Worm (Caenorhabditis elegans) whole organism, L1 larva: Measurements from ENCODE around the gene dhs-9.
A peak's percentile ranks its signal among the peaks of the same experiment; 100 is the strongest.

Source experiments
- C34B4.2 ChIP-seq: sonication (generic microtip); optimal IDR thresholded peaks from 2 replicates; lab custom pipeline; 2017; ENCODE audit warnings: mild to moderate bottlenecking, missing genetic modification characterization, missing compliant biosample characterization
- F16B12.6 ChIP-seq: fragments of 150-350 bp; optimal IDR thresholded peaks from 2 replicates; lab custom pipeline; 2014; ENCODE audit warnings: missing biosample characterization, missing genetic modification characterization
- aha-1 ChIP-seq: fragments of 150-350 bp; optimal IDR thresholded peaks from 2 replicates; lab custom pipeline; 2014; ENCODE audit warnings: missing biosample characterization, missing genetic modification characterization
- alr-1 ChIP-seq: fragments of 200-800 bp; sonication (Bioruptor generic); optimal IDR thresholded peaks from 2 replicates; lab custom pipeline; 2018; ENCODE audit warnings: borderline replicate concordance, mild to moderate bottlenecking, missing genetic modification characterization, missing compliant biosample characterization
- aly-2 ChIP-seq: fragments of 150-350 bp; optimal IDR thresholded peaks from 2 replicates; lab custom pipeline; 2014; ENCODE audit warnings: missing biosample characterization, missing genetic modification characterization
- blmp-1 ChIP-seq: fragments of 150-350 bp; optimal IDR thresholded peaks from 2 replicates; lab custom pipeline; 2014; ENCODE audit warnings: missing biosample characterization, missing genetic modification characterization
- ceh-63 ChIP-seq: fragments of 200-800 bp; sonication (Bioruptor generic); optimal IDR thresholded peaks from 2 replicates; lab custom pipeline; 2018; ENCODE audit warnings: mild to moderate bottlenecking, missing genetic modification characterization, missing compliant biosample characterization
- ceh-82 ChIP-seq, 3 experiments: fragments of 150-350 bp in 1 of 3; sonication (generic microtip) in 2 of 3; optimal IDR thresholded peaks; 2 replicates each; lab custom pipeline; 2014 to 2017; ENCODE audit warnings: missing biosample characterization in 3 of 3, missing genetic modification characterization in 3 of 3
- ceh-88 ChIP-seq: fragments of 200-800 bp; sonication (Bioruptor generic); IDR thresholded peaks from 2 replicates; pipeline ENCODE4 v1.3.6; 2022; ENCODE audit warnings: missing genetic modification characterization, missing compliant biosample characterization
- ceh-90 ChIP-seq: sonication (generic microtip); optimal IDR thresholded peaks from 2 replicates; lab custom pipeline; 2016; ENCODE audit warnings: missing genetic modification characterization, missing compliant biosample characterization
- dpl-1 ChIP-seq, 3 experiments: fragments of 150-350 bp in 2 of 3; sonication (generic microtip) in 1 of 3; optimal IDR thresholded peaks; 2 replicates each; lab custom pipeline; 2014 to 2017; ENCODE audit warnings: missing biosample characterization in 3 of 3, missing genetic modification characterization in 3 of 3, missing genetic modification reagents in 3 of 3
- efl-1 ChIP-seq, 4 experiments: fragments of 150-350 bp; optimal IDR thresholded peaks in 3 of 4; peaks in 1 of 4; 1 replicate in 1 of 4; 2 replicates in 3 of 4; lab custom pipeline; 2014; ENCODE audit warnings: missing biosample characterization in 2 of 4, missing genetic modification characterization in 2 of 4, missing genetic modification reagents in 2 of 4
- efl-3 ChIP-seq: fragments of 200-800 bp; sonication (Bioruptor generic); optimal IDR thresholded peaks from 2 replicates; lab custom pipeline; 2018; ENCODE audit warnings: mild to moderate bottlenecking, missing genetic modification characterization, missing compliant biosample characterization
- egl-13 ChIP-seq: sonication (generic microtip); optimal IDR thresholded peaks from 2 replicates; lab custom pipeline; 2016; ENCODE audit warnings: missing genotype, missing genetic modification reagents, missing genetic modification characterization, missing compliant biosample characterization
- elt-2 ChIP-seq: sonication (generic microtip); optimal IDR thresholded peaks from 2 replicates; lab custom pipeline; 2016; ENCODE audit warnings: missing genetic modification characterization, mild to moderate bottlenecking, inconsistent platforms, missing compliant biosample characterization, missing genetic modification reagents
- elt-3 ChIP-seq, 6 experiments: fragments of 150-350 bp in 1 of 6; sonication (generic microtip); optimal IDR thresholded peaks; 2 replicates each; lab custom pipeline; 2017 to 2018; ENCODE audit warnings: missing biosample characterization in 6 of 6, missing genetic modification characterization in 6 of 6, inconsistent platforms in 1 of 6
- ets-5 ChIP-seq: fragments of 200-800 bp; sonication (Bioruptor generic); IDR thresholded peaks from 2 replicates; pipeline ENCODE4 v1.3.6; 2022; ENCODE audit warnings: missing genetic modification characterization, missing compliant biosample characterization
- fkh-4 ChIP-seq: sonication (generic microtip); optimal IDR thresholded peaks from 2 replicates; lab custom pipeline; 2016; ENCODE audit warnings: missing compliant biosample characterization, missing genetic modification characterization, borderline replicate concordance
- hlh-17 ChIP-seq: fragments of 200-800 bp; sonication (Bioruptor generic); optimal IDR thresholded peaks from 2 replicates; lab custom pipeline; 2018; ENCODE audit warnings: missing genetic modification characterization, mild to moderate bottlenecking, missing compliant biosample characterization, moderate library complexity, borderline replicate concordance
- hpl-2 ChIP-seq: fragments of 150-350 bp; optimal IDR thresholded peaks from 2 replicates; lab custom pipeline; 2014; ENCODE audit warnings: missing biosample characterization, missing genetic modification reagents, missing genetic modification characterization
- isw-1 ChIP-seq: fragments of 200-800 bp; sonication (Bioruptor generic); IDR thresholded peaks from 2 replicates; pipeline ENCODE4 v1.3.6; 2022; ENCODE audit warnings: missing genetic modification characterization, missing compliant biosample characterization
- jun-1 ChIP-seq: fragments of 150-350 bp; optimal IDR thresholded peaks from 2 replicates; lab custom pipeline; 2014; ENCODE audit warnings: missing biosample characterization, missing genetic modification reagents, missing genetic modification characterization
- lin-13 ChIP-seq: fragments of 150-350 bp; optimal IDR thresholded peaks from 2 replicates; lab custom pipeline; 2014; ENCODE audit warnings: missing biosample characterization, missing genetic modification reagents, missing genetic modification characterization
- lin-14 ChIP-seq: fragments of 200-800 bp; sonication (Bioruptor generic); optimal IDR thresholded peaks from 2 replicates; lab custom pipeline; 2018; ENCODE audit warnings: mild to moderate bottlenecking, missing genetic modification characterization, moderate library complexity, missing compliant biosample characterization
- lin-15B ChIP-seq: fragments of 150-350 bp; sonication (generic microtip); optimal IDR thresholded peaks from 3 replicates; lab custom pipeline; 2014; ENCODE audit warnings: missing biosample characterization, missing genetic modification characterization
- lin-39 ChIP-seq: fragments of 150-350 bp; optimal IDR thresholded peaks from 2 replicates; lab custom pipeline; 2014; ENCODE audit warnings: missing biosample characterization, missing genetic modification reagents, missing genetic modification characterization
- lir-3 ChIP-seq: sonication (generic microtip); optimal IDR thresholded peaks from 2 replicates; lab custom pipeline; 2016; ENCODE audit warnings: mild to moderate bottlenecking, missing genetic modification characterization, moderate library complexity, missing compliant biosample characterization; ENCODE audit not compliant: poor library complexity
- lsy-2 ChIP-seq, 2 experiments: fragments of 150-350 bp; optimal IDR thresholded peaks; 2 replicates each; lab custom pipeline; 2014; ENCODE audit warnings: missing biosample characterization in 2 of 2, missing genetic modification characterization in 2 of 2
- mab-9 ChIP-seq: fragments of 200-800 bp; sonication (Bioruptor generic); IDR thresholded peaks from 2 replicates; pipeline ENCODE4 v1.3.6; 2022; ENCODE audit warnings: missing genetic modification reagents, missing genetic modification characterization, missing compliant biosample characterization
- mdl-1 ChIP-seq, 2 experiments: fragments of 150-350 bp; optimal IDR thresholded peaks; 2 replicates each; lab custom pipeline; 2014 to 2017; ENCODE audit warnings: missing biosample characterization in 2 of 2, missing genetic modification characterization in 2 of 2, inconsistent platforms in 1 of 2
- mef-2 ChIP-seq: fragments of 150-350 bp; optimal IDR thresholded peaks from 2 replicates; lab custom pipeline; 2014; ENCODE audit warnings: missing biosample characterization, missing genetic modification characterization
- nhr-11 ChIP-seq: fragments of 150-350 bp; optimal IDR thresholded peaks from 2 replicates; lab custom pipeline; 2014; ENCODE audit warnings: missing biosample characterization, missing genetic modification characterization
- nhr-12 ChIP-seq: sonication (generic microtip); optimal IDR thresholded peaks from 2 replicates; lab custom pipeline; 2017; ENCODE audit warnings: missing biosample characterization, missing genetic modification characterization
- nhr-20 ChIP-seq: sonication (generic microtip); optimal IDR thresholded peaks from 2 replicates; lab custom pipeline; 2016; ENCODE audit warnings: mild to moderate bottlenecking, missing genetic modification characterization, missing compliant biosample characterization
- nhr-28 ChIP-seq: fragments of 150-350 bp; optimal IDR thresholded peaks from 2 replicates; lab custom pipeline; 2014; ENCODE audit warnings: missing biosample characterization, missing genetic modification characterization
- nhr-85 ChIP-seq: sonication (generic microtip); peaks from one replicate; lab custom pipeline; 2016; ENCODE audit warnings: missing genetic modification characterization, inconsistent platforms, missing compliant biosample characterization
- nhr-90 ChIP-seq: sonication (generic microtip); optimal IDR thresholded peaks from 2 replicates; lab custom pipeline; 2016; ENCODE audit warnings: mild to moderate bottlenecking, missing genetic modification characterization, missing compliant biosample characterization; ENCODE audit not compliant: poor library complexity
- pag-3 ChIP-seq: sonication (generic microtip); optimal IDR thresholded peaks from 2 replicates; lab custom pipeline; 2017; ENCODE audit warnings: missing genetic modification characterization, mild to moderate bottlenecking, missing compliant biosample characterization, antibody characterized with exemption, borderline replicate concordance; ENCODE audit not compliant: insufficient read depth
- pqm-1 ChIP-seq: sonication (generic microtip); optimal IDR thresholded peaks from 3 replicates; lab custom pipeline; 2017; ENCODE audit warnings: missing biosample characterization, missing genetic modification characterization
- snu-23 ChIP-seq: sonication (generic microtip); optimal IDR thresholded peaks from 2 replicates; lab custom pipeline; 2016; ENCODE audit warnings: missing genetic modification characterization, missing compliant biosample characterization
- sox-4 ChIP-seq: sonication (generic microtip); optimal IDR thresholded peaks from 2 replicates; lab custom pipeline; 2016; ENCODE audit warnings: missing genetic modification characterization, missing compliant biosample characterization
- sptf-1 ChIP-seq: fragments of 150-350 bp; optimal IDR thresholded peaks from 2 replicates; lab custom pipeline; 2014; ENCODE audit warnings: missing biosample characterization, missing genetic modification characterization
- unc-130 ChIP-seq: fragments of 150-350 bp; optimal IDR thresholded peaks from 2 replicates; lab custom pipeline; 2017; ENCODE audit warnings: missing biosample characterization, missing genetic modification characterization, inconsistent platforms
- unc-30 ChIP-seq: sonication (generic microtip); optimal IDR thresholded peaks from 2 replicates; lab custom pipeline; 2017; ENCODE audit warnings: missing biosample characterization, missing genetic modification characterization
- unc-62 ChIP-seq: fragments of 150-350 bp; optimal IDR thresholded peaks from 2 replicates; lab custom pipeline; 2014; ENCODE audit warnings: missing biosample characterization, missing genetic modification reagents, missing genetic modification characterization
- unc-86 ChIP-seq: sonication (generic microtip); optimal IDR thresholded peaks from 2 replicates; lab custom pipeline; 2016; ENCODE audit warnings: missing genetic modification characterization, missing compliant biosample characterization
- vab-15 ChIP-seq: sonication (generic microtip); optimal IDR thresholded peaks from 2 replicates; lab custom pipeline; 2017; ENCODE audit warnings: missing genotype, mild to moderate bottlenecking, missing genetic modification characterization, missing compliant biosample characterization
- xbp-1 ChIP-seq: sonication (generic microtip); optimal IDR thresholded peaks from 2 replicates; lab custom pipeline; 2016; ENCODE audit warnings: missing genetic modification characterization, missing compliant biosample characterization
- ztf-4 ChIP-seq: fragments of 150-350 bp; optimal IDR thresholded peaks from 2 replicates; lab custom pipeline; 2014; ENCODE audit warnings: missing biosample characterization, missing genetic modification characterization

The dhs-9 gene

DNA sequence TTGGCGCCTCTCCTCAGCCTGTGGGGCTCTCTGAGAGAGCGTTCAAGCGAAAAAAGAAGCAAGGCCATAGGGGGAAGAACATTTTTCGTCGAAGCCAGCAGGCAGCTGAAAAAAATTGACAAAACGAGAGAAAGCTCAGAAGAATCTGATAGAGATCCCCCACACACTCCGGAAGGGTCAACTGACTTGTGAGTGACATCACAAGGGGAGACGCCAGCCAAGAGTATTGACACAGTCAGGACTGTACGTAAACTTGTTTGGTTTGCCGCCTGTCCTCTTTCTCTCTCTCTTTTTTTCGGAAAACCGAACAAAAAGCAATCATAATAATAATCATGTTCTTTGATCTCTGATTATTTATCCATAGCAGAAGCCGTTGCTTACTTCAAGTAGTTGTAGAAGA, 5.0 kb upstream of the dhs-9 start (continued):
- no peak for TF ChIP-seq aha-1 (tag; lab: Kevin White, UChicago)
- TF ChIP-seq alr-1 (tag; lab: Kevin White, UChicago) = no peak
- no peak for TF ChIP-seq nhr-90 (tag; lab: Kevin White, UChicago)
- TF ChIP-seq mdl-1 (tag; optimal IDR thresholded peaks at IDR 0.05; lab: Kevin White, UChicago) = peak in 1 of 2 experiments; percentile 25
- no peak for TF ChIP-seq fkh-4 (tag; lab: Kevin White, UChicago)
- TF ChIP-seq jun-1 = no peak
- no peak for TF ChIP-seq lir-3 (tag; lab: Kevin White, UChicago)
- TF ChIP-seq mab-9 (GFP tag; lab: Robert Waterston, UW) = no peak
- TF ChIP-seq mef-2 = no peak
- peak; percentile 37 for TF ChIP-seq blmp-1 (tag; lab: Kevin White, UChicago)
- no peak for TF ChIP-seq xbp-1 (tag; lab: Kevin White, UChicago)
- no peak for TF ChIP-seq ceh-88 (GFP tag; lab: Robert Waterston, UW)
- TF ChIP-seq lin-14 (GFP tag; lab: Kevin White, UChicago) = peak; percentile 50
- no peak for TF ChIP-seq nhr-28 (tag; lab: Kevin White, UChicago)
- no peak for TF ChIP-seq unc-130 (tag; lab: Kevin White, UChicago)
- no peak for TF ChIP-seq ceh-63 (GFP tag; lab: Kevin White, UChicago)
- no peak for TF ChIP-seq nhr-12 (tag; lab: Kevin White, UChicago)
- TF ChIP-seq C34B4.2 (tag; lab: Kevin White, UChicago) = no peak
- TF ChIP-seq dpl-1 (GFP tag; optimal IDR thresholded peaks at IDR 0.05; lab: Kevin White, UChicago) = peak in 1 of 3 experiments; percentile 5
- no peak for TF ChIP-seq egl-13 (tag; lab: Kevin White, UChicago)
- peak; percentile 27 for TF ChIP-seq nhr-20 (tag; lab: Kevin White, UChicago)
- no peak for TF ChIP-seq efl-1 (optimal IDR thresholded peaks at IDR 0.05; lab: Kevin White, UChicago)
- peak in 1 of 2 experiments; percentile 42 for TF ChIP-seq efl-1 (GFP tag; optimal IDR thresholded peaks at IDR 0.05 in 1 of 2; lab: Kevin White, UChicago)
- no peak for TF ChIP-seq aly-2 (tag; lab: Kevin White, UChicago)
- TF ChIP-seq snu-23 (GFP tag; lab: Kevin White, UChicago) = no peak
- TF ChIP-seq F16B12.6 = no peak
- TF ChIP-seq elt-2 (tag; lab: Kevin White, UChicago) = no peak
- TF ChIP-seq lin-39 (tag; lab: Kevin White, UChicago) = no peak
- no peak for TF ChIP-seq nhr-11
- no peak for TF ChIP-seq ztf-4 (tag; lab: Kevin White, UChicago)
- no peak for TF ChIP-seq pqm-1 (tag; lab: Kevin White, UChicago)
- TF ChIP-seq unc-30 (tag; lab: Kevin White, UChicago) = no peak
- no peak for TF ChIP-seq ceh-82 (tag; optimal IDR thresholded peaks at IDR 0.05; lab: Kevin White, UChicago)
- no peak for TF ChIP-seq hlh-17 (GFP tag; lab: Kevin White, UChicago)
- peak in 1 of 2 experiments; percentile 27 for TF ChIP-seq lsy-2 (tag; optimal IDR thresholded peaks at IDR 0.05; lab: Kevin White, UChicago)
- TF ChIP-seq elt-3 (tag; optimal IDR thresholded peaks at IDR 0.05; lab: Kevin White, UChicago) = peak in 1 of 6 experiments; percentile 1
- TF ChIP-seq vab-15 = no peak
- TF ChIP-seq hpl-2 (GFP tag; lab: Kevin White, UChicago) = no peak
- TF ChIP-seq unc-86 (tag; lab: Kevin White, UChicago) = no peak

DNA sequence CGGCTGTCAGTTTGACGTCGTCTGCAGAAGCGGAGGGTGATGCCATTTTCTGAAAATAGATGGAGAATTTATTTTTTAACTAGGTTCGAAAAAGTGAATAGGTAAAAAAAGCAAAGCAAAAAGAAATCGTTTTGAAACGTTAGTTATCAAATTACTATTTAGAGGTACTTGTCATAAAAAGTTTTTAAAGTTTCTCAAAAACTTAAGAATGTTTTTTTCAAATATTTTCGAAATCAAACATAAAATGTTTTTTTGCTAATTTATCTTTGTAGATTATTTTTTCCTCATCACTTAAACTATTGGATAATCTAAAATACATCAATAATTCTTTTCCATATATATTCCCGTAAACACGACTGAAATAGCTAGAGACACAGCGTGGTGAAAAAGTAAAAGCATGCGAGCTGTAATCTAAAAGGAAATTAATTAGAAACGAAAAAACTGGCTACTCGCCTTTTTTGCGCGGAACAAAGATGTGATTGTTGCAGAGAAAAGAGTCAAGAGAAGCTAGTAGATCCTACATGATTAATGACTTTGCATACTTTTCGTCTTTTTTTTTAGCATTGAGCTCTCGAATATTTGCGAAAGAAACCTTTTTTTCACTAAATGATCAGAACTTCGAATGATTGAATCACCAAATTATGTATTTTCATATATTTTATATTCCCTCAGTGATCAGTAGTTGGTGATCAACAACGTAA, 3.5 kb upstream of the dhs-9 start, which contains the start of gene szy-2:
TSS of gene szy-2 (minus strand) at position 51 of the 701 bp plus-strand sequence.
- no peak for TF ChIP-seq pag-3 (tag; lab: Kevin White, UChicago)
- TF ChIP-seq isw-1 (GFP tag; lab: Robert Waterston, UW) = no peak
- no peak for TF ChIP-seq mab-9 (GFP tag; lab: Robert Waterston, UW)
- TF ChIP-seq efl-3 (GFP tag; lab: Kevin White, UChicago) = no peak
- TF ChIP-seq lin-13 (GFP tag; lab: Kevin White, UChicago) = no peak
- TF ChIP-seq lin-15B = no peak
- TF ChIP-seq unc-62 (GFP tag; lab: Kevin White, UChicago) = no peak
- TF ChIP-seq sptf-1 (tag; lab: Kevin White, UChicago) = no peak
- TF ChIP-seq ceh-90 (tag; lab: Kevin White, UChicago) = no peak
- TF ChIP-seq nhr-85 (tag; lab: Kevin White, UChicago) = no peak
- no peak for TF ChIP-seq unc-86 (tag; lab: Kevin White, UChicago)
- TF ChIP-seq lsy-2 (tag; optimal IDR thresholded peaks at IDR 0.05; lab: Kevin White, UChicago) = no peak
- no peak for TF ChIP-seq xbp-1 (tag; lab: Kevin White, UChicago)
- TF ChIP-seq ets-5 (GFP tag; lab: Robert Waterston, UW) = no peak
- TF ChIP-seq sox-4 (tag; lab: Kevin White, UChicago) = no peak
